Worm (Caenorhabditis elegans) whole organism, midembryonic: ENCODE data around the gene coa-3.

Experiments used
- T22C8.4 ChIP-seq: fragments of 200-800 bp; sonication (Bioruptor generic); IDR thresholded peaks from 2 replicates; pipeline ENCODE4 v1.3.6; 2022; ENCODE audit warnings: missing genetic modification characterization, missing compliant biosample characterization
- cog-1 ChIP-seq: sonication (generic microtip); optimal IDR thresholded peaks from 2 replicates; lab custom pipeline; 2016; ENCODE audit warnings: missing genetic modification characterization, missing compliant biosample characterization
- flt-1 ChIP-seq: fragments of 200-800 bp; sonication (Bioruptor generic); IDR thresholded peaks from 2 replicates; pipeline ENCODE4 v1.3.6; 2022; ENCODE audit warnings: missing genetic modification characterization, missing compliant biosample characterization
- klf-2 ChIP-seq: fragments of 200-800 bp; sonication (Bioruptor generic); conservative IDR thresholded peaks from 2 replicates; pipeline ENCODE4 v1.3.6; 2022; ENCODE audit warnings: missing genetic modification reagents, missing genetic modification characterization, missing compliant biosample characterization
- med-1 ChIP-seq: sonication (generic microtip); optimal IDR thresholded peaks from 2 replicates; lab custom pipeline; 2017; ENCODE audit warnings: missing genetic modification characterization, mild to moderate bottlenecking, missing compliant biosample characterization, antibody characterized with exemption, missing genetic modification reagents; ENCODE audit not compliant: insufficient read depth
- ref-1 ChIP-seq: fragments of 200-800 bp; sonication (Bioruptor generic); conservative IDR thresholded peaks from 2 replicates; pipeline ENCODE4 v1.3.6; 2022; ENCODE audit warnings: missing genetic modification reagents, missing genetic modification characterization, missing compliant biosample characterization
- tab-1 ChIP-seq: fragments of 200-800 bp; sonication (Bioruptor generic); IDR thresholded peaks from 2 replicates; pipeline ENCODE4 v1.3.6; 2022; ENCODE audit warnings: missing genetic modification characterization, missing compliant biosample characterization
- ztf-23 ChIP-seq: fragments of 200-800 bp; sonication (Bioruptor generic); IDR thresholded peaks from 2 replicates; pipeline ENCODE4 v1.3.6; 2022; ENCODE audit warnings: missing genetic modification reagents, missing genetic modification characterization, missing compliant biosample characterization
- ztf-29 ChIP-seq: fragments of 200-800 bp; sonication (Bioruptor generic); IDR thresholded peaks from 2 replicates; pipeline ENCODE4 v1.3.6; 2022; ENCODE audit warnings: missing genetic modification reagents, missing genetic modification characterization, missing compliant biosample characterization

The coa-3 gene

ce11 chrII:4566237-4566636 lies 36.2 kb downstream of the coa-3 start:
- TF ChIP-seq T22C8.4 (GFP tag; lab: Robert Waterston, UW) (no peak), tab-1 (GFP tag; lab: Robert Waterston, UW) (no peak), flt-1 (GFP tag; lab: Robert Waterston, UW) (no peak), ztf-29 (GFP tag; lab: Robert Waterston, UW) (no peak), cog-1 (no peak), ztf-23 (GFP tag; lab: Robert Waterston, UW) (no peak), klf-2 (no peak), med-1 (GFP tag; lab: Kevin White, UChicago) (no peak), ref-1 (GFP tag; lab: Robert Waterston, UW) (no peak)

DNA sequence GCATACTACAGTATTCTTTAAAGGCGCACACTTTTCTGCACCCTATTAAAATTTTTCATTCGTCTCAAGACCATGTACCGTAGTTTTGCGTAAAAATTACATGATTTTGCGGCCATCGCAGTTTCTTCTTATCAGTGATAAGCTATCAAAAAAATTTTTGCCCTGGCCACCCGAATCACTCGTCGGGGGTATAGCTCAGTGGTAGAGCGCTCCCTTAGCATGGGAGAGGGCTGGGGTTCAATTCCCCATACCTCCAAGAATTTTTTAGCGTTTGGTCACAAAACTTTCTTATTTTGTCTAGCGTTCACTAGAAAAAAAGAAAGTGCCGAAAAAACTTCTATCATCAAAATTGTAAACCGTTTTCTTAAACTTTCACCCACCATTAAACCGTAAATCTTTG lies 37.2 kb downstream of the coa-3 start:
- no peak for TF ChIP-seq ztf-23 (GFP tag; lab: Robert Waterston, UW)
- no peak for TF ChIP-seq klf-2

DNA sequence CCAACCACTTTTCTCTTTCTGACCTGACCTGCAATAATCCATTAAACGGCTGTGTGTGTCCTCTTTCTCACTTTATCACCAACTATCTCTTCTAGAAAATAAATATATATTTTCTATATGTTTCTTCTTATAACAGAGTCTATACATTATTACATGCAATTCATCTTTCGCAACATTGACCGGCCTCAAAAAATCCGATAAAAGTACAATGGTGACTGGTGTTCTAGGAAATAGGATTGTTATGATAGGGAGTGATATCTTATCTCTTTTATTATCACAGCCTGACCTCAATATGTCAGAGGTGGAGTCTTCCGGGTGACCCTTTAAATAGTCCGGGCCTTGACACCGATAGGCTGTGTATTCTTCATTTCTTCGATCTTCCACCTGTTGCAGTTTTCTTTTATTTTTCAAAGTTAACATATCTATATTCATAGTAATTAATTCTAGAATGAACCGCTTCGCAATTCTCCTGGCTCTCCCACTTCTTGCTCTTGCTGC lies 39.9 kb downstream of the coa-3 start, which contains the start of gene dao-2:
dao-2 (plus strand) TSS at position 448 of the 498 bp plus-strand sequence.
- TF ChIP-seq klf-2: no peak
- TF ChIP-seq ztf-29 (GFP tag; lab: Robert Waterston, UW): no peak
- no peak for TF ChIP-seq T22C8.4 (GFP tag; lab: Robert Waterston, UW)
- TF ChIP-seq ztf-23 (GFP tag; lab: Robert Waterston, UW): no peak
- no peak for TF ChIP-seq flt-1 (GFP tag; lab: Robert Waterston, UW)
- no peak for TF ChIP-seq med-1 (GFP tag; lab: Kevin White, UChicago)
- no peak for TF ChIP-seq cog-1
- no peak for TF ChIP-seq ref-1 (GFP tag; lab: Robert Waterston, UW)
- no peak for TF ChIP-seq tab-1 (GFP tag; lab: Robert Waterston, UW)

- TF ChIP-seq tab-1 (GFP tag; lab: Robert Waterston, UW) (no peak), cog-1 (no peak), ref-1 (GFP tag; lab: Robert Waterston, UW) (no peak), flt-1 (GFP tag; lab: Robert Waterston, UW) (no peak), ztf-23 (GFP tag; lab: Robert Waterston, UW) (no peak), med-1 (GFP tag; lab: Kevin White, UChicago) (no peak), T22C8.4 (GFP tag; lab: Robert Waterston, UW) (no peak), klf-2 (no peak), ztf-29 (GFP tag; lab: Robert Waterston, UW) (no peak)
Observed at ce11 chrII:4560068-4560467, 42.4 kb downstream of the coa-3 start, which contains the start of gene M03A1.8. TSS of gene M03A1.8 (plus strand) at chrII:4560336.

- no peak for TF ChIP-seq klf-2
- no peak for TF ChIP-seq ztf-23 (GFP tag; lab: Robert Waterston, UW)
- TF ChIP-seq T22C8.4 (GFP tag; lab: Robert Waterston, UW): no peak
- no peak for TF ChIP-seq ztf-29 (GFP tag; lab: Robert Waterston, UW)
- TF ChIP-seq ref-1 (GFP tag; lab: Robert Waterston, UW): no peak
- TF ChIP-seq flt-1 (GFP tag; lab: Robert Waterston, UW): no peak
Observed at ce11 chrII:4557487-4557886, 44.9 kb downstream of the coa-3 start, which contains the start of gene M03A1.3. TSS of gene M03A1.3 (plus strand) at chrII:4557787.

- no peak for TF ChIP-seq ztf-23 (GFP tag; lab: Robert Waterston, UW)
- TF ChIP-seq ref-1 (GFP tag; lab: Robert Waterston, UW): no peak
- TF ChIP-seq cog-1: no peak
- no peak for TF ChIP-seq klf-2
- no peak for TF ChIP-seq T22C8.4 (GFP tag; lab: Robert Waterston, UW)
- TF ChIP-seq tab-1 (GFP tag; lab: Robert Waterston, UW): no peak
- no peak for TF ChIP-seq med-1 (GFP tag; lab: Kevin White, UChicago)
- no peak for TF ChIP-seq flt-1 (GFP tag; lab: Robert Waterston, UW)
- no peak for TF ChIP-seq ztf-29 (GFP tag; lab: Robert Waterston, UW)
Observed at ce11 chrII:4552088-4552487, 50.3 kb downstream of the coa-3 start.
